Fruit fly (Drosophila melanogaster): ENCODE data around the gene CG13126.

CG13126 gene

dm6 chr2L:9947738-9948519 is 6.1 kb downstream of the CG13126 start:
- TF ChIP-seq pan (optimal IDR thresholded peaks at IDR 0.05) (no peak), psq (optimal IDR thresholded peaks at IDR 0.05) (no peak), Dll (optimal IDR thresholded peaks at IDR 0.05) (no peak), usp (GFP tag; optimal IDR thresholded peaks at IDR 0.05) (no peak), CG8478 (optimal IDR thresholded peaks at IDR 0.05) (no peak), EcR (GFP tag; optimal IDR thresholded peaks at IDR 0.05) (no peak)

dm6 chr2L:9947265-9947664 is 6.7 kb downstream of the CG13126 start, which contains the start of gene CG5853:
CG5853 (minus strand) TSS chr2L:9947648.
- TF ChIP-seq pan (optimal IDR thresholded peaks at IDR 0.05) (no peak), EcR (GFP tag; optimal IDR thresholded peaks at IDR 0.05) (no peak), psq (optimal IDR thresholded peaks at IDR 0.05) (no peak), usp (GFP tag; optimal IDR thresholded peaks at IDR 0.05) (no peak), Dll (optimal IDR thresholded peaks at IDR 0.05) (no peak), CG8478 (optimal IDR thresholded peaks at IDR 0.05) (no peak)

- no peak for TF ChIP-seq pan (optimal IDR thresholded peaks at IDR 0.05)
- no peak for TF ChIP-seq usp (GFP tag; optimal IDR thresholded peaks at IDR 0.05)
- no peak for TF ChIP-seq CG8478 (optimal IDR thresholded peaks at IDR 0.05)
- no peak for TF ChIP-seq EcR (GFP tag; optimal IDR thresholded peaks at IDR 0.05)
- TF ChIP-seq psq (optimal IDR thresholded peaks at IDR 0.05) = no peak
- no peak for TF ChIP-seq Dll (optimal IDR thresholded peaks at IDR 0.05)
Measured at dm6 chr2L:9946051-9946450, 7.9 kb downstream of the CG13126 start.

- no peak for TF ChIP-seq usp (GFP tag; optimal IDR thresholded peaks at IDR 0.05)
- TF ChIP-seq pan (optimal IDR thresholded peaks at IDR 0.05) = no peak
- no peak for TF ChIP-seq EcR (GFP tag; optimal IDR thresholded peaks at IDR 0.05)
- TF ChIP-seq psq (optimal IDR thresholded peaks at IDR 0.05) = no peak
- no peak for TF ChIP-seq Dll (optimal IDR thresholded peaks at IDR 0.05)
- no peak for TF ChIP-seq CG8478 (optimal IDR thresholded peaks at IDR 0.05)
Measured at dm6 chr2L:9945086-9945485, 8.9 kb downstream of the CG13126 start.

- TF ChIP-seq pan (optimal IDR thresholded peaks at IDR 0.05) (no peak), CG8478 (optimal IDR thresholded peaks at IDR 0.05) (no peak), usp (GFP tag; optimal IDR thresholded peaks at IDR 0.05) (no peak), EcR (GFP tag; optimal IDR thresholded peaks at IDR 0.05) (no peak), psq (optimal IDR thresholded peaks at IDR 0.05) (no peak), Dll (optimal IDR thresholded peaks at IDR 0.05) (no peak)
Measured at dm6 chr2L:9943521-9943920, 10.5 kb downstream of the CG13126 start.

- TF ChIP-seq EcR (GFP tag; optimal IDR thresholded peaks at IDR 0.05) (no peak), usp (GFP tag; optimal IDR thresholded peaks at IDR 0.05) (no peak), psq (optimal IDR thresholded peaks at IDR 0.05) (no peak), CG8478 (optimal IDR thresholded peaks at IDR 0.05) (no peak), Dll (optimal IDR thresholded peaks at IDR 0.05) (no peak), pan (optimal IDR thresholded peaks at IDR 0.05) (no peak)
Measured at dm6 chr2L:9938631-9939256, 15.2 kb downstream of the CG13126 start, which contains the start of the genes Datp and CG4619. Datp (minus strand) TSS chr2L:9938790. CG4619 (plus strand) TSS chr2L:9938863.

dm6 chr2L:9937908-9938307 is 16.1 kb downstream of the CG13126 start, which contains the start of gene Arglu1:
Arglu1 (minus strand) TSS chr2L:9938134.
- no peak for TF ChIP-seq usp (GFP tag; optimal IDR thresholded peaks at IDR 0.05)
- no peak for TF ChIP-seq pan (optimal IDR thresholded peaks at IDR 0.05)

dm6 chr2L:9933063-9933462 is 20.9 kb downstream of the CG13126 start, which contains the start of gene Cpr30F:
Cpr30F (minus strand) TSS chr2L:9933163.
- TF ChIP-seq Dll (optimal IDR thresholded peaks at IDR 0.05) = no peak
- no peak for TF ChIP-seq pan (optimal IDR thresholded peaks at IDR 0.05)
- no peak for TF ChIP-seq usp (GFP tag; optimal IDR thresholded peaks at IDR 0.05)
- no peak for TF ChIP-seq EcR (GFP tag; optimal IDR thresholded peaks at IDR 0.05)
- TF ChIP-seq psq (optimal IDR thresholded peaks at IDR 0.05) = no peak
- no peak for TF ChIP-seq CG8478 (optimal IDR thresholded peaks at IDR 0.05)

dm6 chr2L:9930280-9930679 is 23.7 kb downstream of the CG13126 start, which contains the start of gene CG42367:
CG42367 (plus strand) TSS chr2L:9930580.
- no peak for TF ChIP-seq pan (optimal IDR thresholded peaks at IDR 0.05)
- TF ChIP-seq CG8478 (optimal IDR thresholded peaks at IDR 0.05) = no peak
- TF ChIP-seq usp (GFP tag; optimal IDR thresholded peaks at IDR 0.05) = no peak
- no peak for TF ChIP-seq Dll (optimal IDR thresholded peaks at IDR 0.05)
- TF ChIP-seq EcR (GFP tag; optimal IDR thresholded peaks at IDR 0.05) = no peak

dm6 chr2L:9924765-9925164 is 29.2 kb downstream of the CG13126 start, which contains the start of the genes TbCMF46 and CG42366:
TbCMF46 (minus strand) TSS chr2L:9924865.
CG42366 (plus strand) TSS chr2L:9925161.
- TF ChIP-seq psq (optimal IDR thresholded peaks at IDR 0.05) = no peak
- TF ChIP-seq CG8478 (optimal IDR thresholded peaks at IDR 0.05) = no peak
- no peak for TF ChIP-seq usp (GFP tag; optimal IDR thresholded peaks at IDR 0.05)
- TF ChIP-seq pan (optimal IDR thresholded peaks at IDR 0.05) = no peak
- no peak for TF ChIP-seq Dll (optimal IDR thresholded peaks at IDR 0.05)
- TF ChIP-seq EcR (GFP tag; optimal IDR thresholded peaks at IDR 0.05) = no peak

- no peak for TF ChIP-seq usp (GFP tag; optimal IDR thresholded peaks at IDR 0.05)
- TF ChIP-seq EcR (GFP tag; optimal IDR thresholded peaks at IDR 0.05) = no peak
- TF ChIP-seq CG8478 (optimal IDR thresholded peaks at IDR 0.05) = no peak
- no peak for TF ChIP-seq Dll (optimal IDR thresholded peaks at IDR 0.05)
- TF ChIP-seq pan (optimal IDR thresholded peaks at IDR 0.05) = no peak
- no peak for TF ChIP-seq psq (optimal IDR thresholded peaks at IDR 0.05)
Measured at dm6 chr2L:9921401-9921800, 32.6 kb downstream of the CG13126 start, which contains the start of gene CG4592. CG4592 (plus strand) TSS chr2L:9921633.

- TF ChIP-seq pan (optimal IDR thresholded peaks at IDR 0.05) (no peak), usp (GFP tag; optimal IDR thresholded peaks at IDR 0.05) (no peak), CG8478 (optimal IDR thresholded peaks at IDR 0.05) (no peak), psq (optimal IDR thresholded peaks at IDR 0.05) (no peak), EcR (GFP tag; optimal IDR thresholded peaks at IDR 0.05) (no peak), Dll (optimal IDR thresholded peaks at IDR 0.05) (no peak)
Measured at dm6 chr2L:9919949-9920348, 34.0 kb downstream of the CG13126 start, which contains the start of gene CG4594. CG4594 (plus strand) TSS chr2L:9920160.

Data from whole organism.